Fruit fly (Drosophila melanogaster): ENCODE measurements around the gene CG7691.

The CG7691 gene

DNA sequence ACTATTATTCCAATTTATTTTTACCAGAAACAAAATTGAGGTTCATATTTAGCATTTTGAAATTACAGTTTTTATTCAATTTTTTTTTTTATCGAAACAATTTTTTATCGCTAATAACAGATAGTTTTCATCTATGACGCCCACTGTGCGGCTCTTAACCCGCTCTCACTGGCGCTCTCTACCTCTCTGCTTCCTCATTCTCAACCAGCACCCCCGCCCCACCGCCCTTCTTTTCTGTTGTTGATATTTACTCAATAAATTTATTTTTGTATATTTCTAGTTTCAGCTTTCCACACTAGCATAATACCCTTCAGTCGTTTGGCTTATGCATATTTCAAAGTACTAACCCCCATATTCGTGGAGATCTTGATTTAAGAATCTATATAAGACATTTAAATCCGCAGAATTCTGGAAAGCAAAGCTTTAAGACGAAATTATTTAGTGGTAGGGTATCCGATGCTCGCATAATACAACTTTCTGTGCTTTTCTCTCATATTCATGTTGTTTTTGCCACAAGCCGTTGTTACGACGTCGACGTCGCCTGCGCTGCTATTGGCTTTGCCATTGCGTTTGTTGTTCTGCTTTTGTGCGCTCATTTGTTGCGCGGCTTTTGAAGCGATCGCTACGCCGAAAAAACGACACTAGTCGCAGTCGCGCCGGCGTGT is 24.3 kb downstream of the CG7691 start (continued):
- TF ChIP-seq CG14050 (GFP tag; IDR thresholded peaks at IDR 0.05) (peak; percentile 86), fd3F (GFP tag; optimal IDR thresholded peaks at IDR 0.05) (peak; percentile 94), HmgZ (tag; optimal IDR thresholded peaks at IDR 0.05) (peak; percentile 96), Mes4 (GFP tag; optimal IDR thresholded peaks at IDR 0.05) (peak; percentile 95), CG7271 (tag; optimal IDR thresholded peaks at IDR 0.05) (peak; percentile 72), Side (GFP tag; optimal IDR thresholded peaks at IDR 0.05) (peak; percentile 94), CG5245 (GFP tag; optimal IDR thresholded peaks at IDR 0.05) (peak; percentile 95), CG11504 (tag; optimal IDR thresholded peaks at IDR 0.05) (peak; percentile 97), sisA (GFP tag; IDR thresholded peaks at IDR 0.05) (peak; percentile 96), CG10267 (tag; optimal IDR thresholded peaks at IDR 0.05) (peak; percentile 92), CG9797 (GFP tag; optimal IDR thresholded peaks at IDR 0.05) (peak; percentile 44), toy (GFP tag; IDR thresholded peaks at IDR 0.05) (peak; percentile 77), Gsc (GFP tag; IDR thresholded peaks at IDR 0.05) (peak; percentile 83), slp2 (GFP tag; optimal IDR thresholded peaks at IDR 0.05) (peak; percentile 93), CG9727 (GFP tag; optimal IDR thresholded peaks at IDR 0.05) (peak; percentile 98), scrt (GFP tag; optimal IDR thresholded peaks at IDR 0.05) (peak; percentile 93), inv (GFP tag; IDR thresholded peaks at IDR 0.05; ENCODE audit: partially characterized antibody) (no peak), tin (GFP tag; optimal IDR thresholded peaks at IDR 0.05) (peak; percentile 95), gce (GFP tag; IDR thresholded peaks at IDR 0.05) (peak; percentile 90), yki (optimal IDR thresholded peaks at IDR 0.05) (no peak), CG6175 (GFP tag; IDR thresholded peaks at IDR 0.05) (peak; percentile 94), tll (GFP tag; optimal IDR thresholded peaks at IDR 0.05) (no peak), vnd (GFP tag; IDR thresholded peaks at IDR 0.05; ENCODE audit: partially characterized antibody) (no peak), gro (GFP tag; optimal IDR thresholded peaks at IDR 0.05) (peak; percentile 97), trh (GFP tag; optimal IDR thresholded peaks at IDR 0.05) (peak; percentile 94), CG32772 (GFP tag; IDR thresholded peaks at IDR 0.05) (peak; percentile 91), CG9932 (GFP tag; IDR thresholded peaks at IDR 0.05) (peak; percentile 94), CG10654 (GFP tag; optimal IDR thresholded peaks at IDR 0.05) (peak; percentile 96), CG11695 (GFP tag; IDR thresholded peaks at IDR 0.05) (peak; percentile 95), tio (GFP tag; optimal IDR thresholded peaks at IDR 0.05) (peak; percentile 98), Hand (GFP tag; optimal IDR thresholded peaks at IDR 0.05) (peak; percentile 80), NC2β (GFP tag; optimal IDR thresholded peaks at IDR 0.05) (peak; percentile 97), CG15269 (tag; optimal IDR thresholded peaks at IDR 0.05) (peak; percentile 96), z (GFP tag; IDR thresholded peaks at IDR 0.05) (peak; percentile 77; the same call in 2 of the 3 replicates), CG2678 (tag; optimal IDR thresholded peaks at IDR 0.05) (peak; percentile 98), CG12942 (GFP tag; optimal IDR thresholded peaks at IDR 0.05) (peak; percentile 97), eyg (GFP tag; optimal IDR thresholded peaks at IDR 0.05) (peak; percentile 92), Dad (GFP tag; optimal IDR thresholded peaks at IDR 0.05) (peak; percentile 95), hth (optimal IDR thresholded peaks at IDR 0.05) (no peak), CG4328 (GFP tag; optimal IDR thresholded peaks at IDR 0.05) (peak; percentile 96), Six4 (GFP tag; optimal IDR thresholded peaks at IDR 0.05) (peak; percentile 95), CrebB (tag; optimal IDR thresholded peaks at IDR 0.05) (peak; percentile 94), Scr (GFP tag; IDR thresholded peaks at IDR 0.05; ENCODE audit: partially characterized antibody) (no peak), CG3995 (GFP tag; optimal IDR thresholded peaks at IDR 0.05) (peak; percentile 67), shn (GFP tag; optimal IDR thresholded peaks at IDR 0.05) (peak; percentile 93), HHEX (GFP tag; optimal IDR thresholded peaks at IDR 0.05) (peak; percentile 97), CG8944 (GFP tag; optimal IDR thresholded peaks at IDR 0.05) (peak; percentile 97), CG12219 (GFP tag; optimal IDR thresholded peaks at IDR 0.05) (peak; percentile 93), hkb (optimal IDR thresholded peaks at IDR 0.05) (peak; percentile 40), hkb (GFP tag; IDR thresholded peaks at IDR 0.05) (peak; percentile 97), Dek (tag; optimal IDR thresholded peaks at IDR 0.05) (peak; percentile 95)

Measured in whole organism, embryonic.